Worm (Caenorhabditis elegans): ENCODE results near the gene glna-1.

Gene glna-1

DNA sequence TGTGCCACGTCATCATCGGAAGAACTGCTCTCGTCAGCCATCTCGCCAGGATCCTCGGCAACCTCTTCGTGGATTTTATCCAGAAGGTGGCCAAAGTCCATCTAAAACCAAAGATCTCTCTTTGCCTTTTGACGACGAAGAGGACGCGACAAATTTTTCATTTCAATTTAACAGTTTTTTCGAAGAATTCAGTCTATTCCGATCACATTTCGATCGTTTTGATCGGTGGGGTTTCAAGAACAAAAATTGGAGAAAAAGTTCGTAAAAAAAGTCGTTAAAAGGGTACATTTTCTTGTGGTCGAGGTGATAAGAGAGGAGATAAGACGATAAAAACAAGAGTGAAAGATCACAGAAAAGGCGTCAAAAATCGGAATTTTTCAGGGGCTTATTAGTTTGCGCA, at the start of gene glna-1:
Gene glna-1 (minus strand): TSS at position 101 of the 400 bp plus-strand sequence.
- no peak for TF ChIP-seq unc-62 (GFP tag; optimal IDR thresholded peaks at IDR 0.05)

ce11 chrII:14779851-14780250, 46.5 kb upstream of the glna-1 start:
- TF ChIP-seq unc-62 (GFP tag; optimal IDR thresholded peaks at IDR 0.05) = no peak

ce11 chrII:14778092-14778491, 44.8 kb upstream of the glna-1 start, which contains the start of gene Y54E2A.8:
Gene Y54E2A.8 (plus strand): TSS chrII:14778345.
- no peak for TF ChIP-seq unc-62 (GFP tag; optimal IDR thresholded peaks at IDR 0.05)

ce11 chrII:14772956-14773788, 39.8 kb upstream of the glna-1 start, which contains the start of gene Y54E2A.7:
Gene Y54E2A.7 (minus strand): TSS chrII:14773006.
- TF ChIP-seq unc-62 (GFP tag; optimal IDR thresholded peaks at IDR 0.05) = no peak

DNA sequence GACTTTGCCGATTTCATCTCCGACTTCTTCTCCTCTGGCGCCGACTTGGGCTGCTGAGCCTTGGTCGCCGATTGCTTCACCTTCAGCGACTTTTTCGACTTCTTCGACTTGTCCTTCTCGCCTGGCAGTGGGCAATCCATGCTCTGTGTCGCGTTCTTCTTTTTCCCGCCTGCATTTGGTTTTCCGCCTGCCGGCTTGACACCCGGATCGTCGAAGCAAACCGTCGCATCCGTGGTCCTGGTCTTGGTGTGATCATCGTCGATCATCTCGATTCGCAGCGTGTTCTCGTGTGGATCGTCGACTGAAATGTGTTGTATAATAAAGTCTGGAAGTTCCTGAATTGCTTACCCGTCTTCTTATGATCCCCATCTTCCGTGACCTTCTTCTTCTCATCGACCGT, 38.8 kb upstream of the glna-1 start:
- TF ChIP-seq unc-62 (GFP tag; optimal IDR thresholded peaks at IDR 0.05) = no peak

DNA sequence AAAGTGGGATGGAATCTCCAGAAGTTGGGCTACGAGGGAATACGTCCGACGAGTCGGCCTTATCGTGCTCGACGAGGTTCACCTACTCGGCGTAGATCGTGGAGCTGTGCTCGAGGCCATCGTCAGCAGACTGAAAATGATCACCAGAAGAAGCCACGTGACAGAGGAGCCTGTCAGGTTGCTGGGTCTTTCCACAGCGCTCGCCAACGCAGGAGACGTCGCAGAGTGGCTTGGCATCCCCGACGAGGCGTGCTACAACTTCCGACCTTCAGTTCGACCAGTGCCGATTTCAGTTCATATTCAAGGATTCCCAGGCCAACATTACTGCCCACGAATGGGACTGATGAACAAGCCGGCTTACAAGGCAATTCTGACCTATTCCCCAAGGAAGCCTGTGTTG, 37.8 kb upstream of the glna-1 start:
- TF ChIP-seq unc-62 (GFP tag; optimal IDR thresholded peaks at IDR 0.05) = no peak

DNA sequence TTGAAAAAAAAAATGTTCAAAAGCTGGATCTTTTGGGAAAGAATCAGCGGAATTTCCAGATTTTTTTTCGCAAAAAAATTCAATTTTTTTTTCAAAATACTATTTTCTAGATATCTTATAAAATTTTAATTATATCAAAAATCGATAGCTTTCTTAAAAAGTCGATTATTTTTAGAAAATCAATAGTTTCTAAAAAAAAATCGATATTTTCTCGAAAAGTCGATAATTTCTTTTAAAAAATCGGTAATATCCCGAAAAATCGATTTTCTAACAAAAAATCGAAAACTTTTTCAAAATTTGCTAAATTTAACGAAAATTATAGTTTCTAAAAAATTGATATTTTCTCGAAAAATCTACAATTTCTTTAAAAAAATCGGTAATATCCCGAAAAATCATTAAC, 35.5 kb upstream of the glna-1 start:
- no peak for TF ChIP-seq unc-62 (GFP tag; optimal IDR thresholded peaks at IDR 0.05)

- TF ChIP-seq unc-62 (GFP tag; optimal IDR thresholded peaks at IDR 0.05) = no peak
Observed at ce11 chrII:14757711-14758110, 24.4 kb upstream of the glna-1 start, which contains the start of gene Y54E2A.5. Gene Y54E2A.5 (minus strand): TSS chrII:14757811.

ce11 chrII:14753858-14754750, 20.8 kb upstream of the glna-1 start, which contains the start of the genes tac-1 and Y54E2A.4:
Gene tac-1 (minus strand): TSS chrII:14753877.
Gene Y54E2A.4 (plus strand): TSS chrII:14754622.
- no peak for TF ChIP-seq unc-62 (GFP tag; optimal IDR thresholded peaks at IDR 0.05)

DNA sequence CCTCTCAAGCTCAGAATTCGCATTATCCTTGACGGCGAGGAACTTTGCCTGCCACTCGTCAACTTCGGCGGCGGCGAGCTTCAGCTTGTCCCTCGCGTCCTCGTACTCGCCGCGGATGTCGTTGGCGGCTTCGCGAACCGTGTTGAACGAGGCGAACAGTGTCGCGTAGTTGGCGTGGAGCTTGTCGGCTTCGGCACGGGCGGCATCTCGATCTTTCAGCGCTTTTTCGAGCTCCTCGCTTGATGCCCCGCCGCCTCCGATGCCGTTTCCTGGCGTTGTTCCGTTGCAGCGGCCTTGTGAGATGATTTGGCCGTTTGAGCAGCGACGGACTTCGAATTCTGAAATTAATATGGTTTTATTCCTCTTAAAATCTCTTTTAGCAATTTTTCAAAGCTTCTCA, 19.9 kb upstream of the glna-1 start:
- no peak for TF ChIP-seq unc-62 (GFP tag; optimal IDR thresholded peaks at IDR 0.05)

DNA sequence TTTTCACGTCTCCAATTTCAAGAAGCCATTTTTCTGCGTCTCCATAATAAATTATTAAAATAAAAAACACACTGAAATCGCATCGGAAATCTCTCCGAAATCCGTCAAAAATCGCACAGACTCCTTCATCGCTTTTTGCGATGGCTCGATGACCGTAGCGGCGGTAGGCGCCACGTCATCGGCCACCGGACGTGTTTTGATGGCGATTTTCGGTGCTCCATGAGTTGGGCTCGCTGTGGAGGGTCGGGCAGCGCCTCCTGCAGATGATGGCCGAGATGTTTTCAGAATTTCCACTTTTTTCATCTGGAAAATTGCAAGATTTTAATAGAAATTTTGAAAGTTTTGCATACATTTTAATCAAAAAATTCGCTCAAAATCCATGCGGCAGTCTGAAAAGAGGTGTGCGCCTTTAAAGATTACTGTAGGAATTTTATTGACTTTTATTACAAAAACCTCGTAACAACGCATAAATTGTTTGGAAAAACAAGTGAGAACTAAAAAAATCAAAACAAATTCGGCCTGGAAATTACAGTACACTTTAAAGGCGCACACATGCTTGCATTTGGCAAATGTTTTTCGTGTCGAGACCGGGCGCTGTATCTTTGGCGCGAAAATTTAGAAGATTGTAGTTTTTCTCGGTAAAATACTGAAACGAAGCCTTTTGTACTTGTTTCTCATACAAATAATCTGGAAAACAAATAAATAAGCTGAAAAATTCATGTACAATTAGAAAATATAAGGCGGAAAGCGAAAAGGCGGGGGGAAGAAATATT, 19.0 kb upstream of the glna-1 start, which contains the start of gene smg-9:
Gene smg-9 (minus strand): TSS at position 663 of the 773 bp plus-strand sequence.
- no peak for TF ChIP-seq unc-62 (GFP tag; optimal IDR thresholded peaks at IDR 0.05)

ce11 chrII:14745127-14745526, 11.8 kb upstream of the glna-1 start:
- no peak for TF ChIP-seq unc-62 (GFP tag; optimal IDR thresholded peaks at IDR 0.05)

DNA sequence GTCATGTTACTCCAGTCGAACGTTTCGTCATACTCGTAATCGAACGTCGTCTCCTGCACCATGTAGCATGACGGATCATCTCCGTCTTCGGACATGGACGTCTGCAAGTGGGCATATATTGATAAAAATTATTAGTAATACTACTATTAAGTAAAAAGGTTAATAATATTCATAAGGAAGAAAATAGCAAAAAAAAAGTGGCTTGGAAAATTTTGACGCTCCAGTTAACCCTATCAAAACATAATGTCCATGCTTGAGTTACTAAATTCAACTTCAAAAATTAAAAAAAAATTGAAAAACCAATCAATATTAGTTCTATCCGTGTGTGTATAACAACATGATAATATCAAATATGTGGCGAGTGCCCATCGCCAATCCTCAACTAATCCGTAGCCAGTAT, 5.8 kb upstream of the glna-1 start, which contains the start of gene npr-34:
Gene npr-34 (minus strand): TSS at position 101 of the 400 bp plus-strand sequence.
- TF ChIP-seq unc-62 (GFP tag; optimal IDR thresholded peaks at IDR 0.05) = no peak

DNA sequence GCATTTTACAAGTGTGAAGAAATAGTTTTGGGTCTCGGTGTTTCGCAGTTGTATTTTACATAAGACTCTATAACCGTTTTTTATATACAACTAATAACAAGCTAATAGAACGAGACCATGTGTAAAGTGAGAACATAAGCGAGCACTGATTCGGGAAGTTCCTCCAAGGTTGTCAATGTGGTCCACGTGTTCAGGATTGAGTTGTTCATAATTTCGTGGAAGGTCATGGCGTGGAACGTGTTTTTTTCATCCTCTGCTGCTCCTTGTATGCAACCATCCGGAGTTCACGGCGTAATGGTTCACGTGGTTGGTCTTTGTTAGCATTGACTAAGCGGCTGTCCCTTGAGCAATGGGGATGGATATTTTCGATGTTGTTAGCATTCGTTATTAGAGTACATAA, 5.2 kb downstream of the glna-1 start:
- TF ChIP-seq unc-62 (GFP tag; optimal IDR thresholded peaks at IDR 0.05) = no peak

DNA sequence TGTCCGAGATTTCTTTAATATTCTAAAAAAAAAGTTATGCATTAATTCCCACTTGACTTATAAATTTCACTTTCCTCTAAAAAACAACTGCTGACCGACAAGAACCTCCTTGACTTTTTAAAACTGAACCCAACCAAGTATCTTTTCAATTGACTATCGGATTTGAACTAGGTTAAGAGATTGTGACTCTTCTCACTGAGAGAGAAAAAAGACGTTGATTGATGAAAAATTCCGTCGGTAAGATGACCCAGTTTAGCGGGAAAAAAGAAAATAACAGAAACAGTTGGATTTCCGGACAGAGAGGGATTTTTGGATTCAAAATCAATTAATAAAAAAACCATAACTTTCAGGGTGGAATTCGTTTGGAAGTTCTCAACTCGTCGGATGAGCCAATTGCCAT, 26.8 kb downstream of the glna-1 start:
- TF ChIP-seq unc-62 (GFP tag; optimal IDR thresholded peaks at IDR 0.05) = no peak
